Worm (Caenorhabditis elegans) whole organism, late embryonic: Measurements from ENCODE around the gene F59F5.7.

ENCODE experiments used
- ceh-14 ChIP-seq: sonication (generic microtip); optimal IDR thresholded peaks from 2 replicates; lab custom pipeline; 2016; ENCODE audit warnings: missing genotype, missing genetic modification characterization, missing compliant biosample characterization
- ceh-2 ChIP-seq: sonication (generic microtip); optimal IDR thresholded peaks from 2 replicates; lab custom pipeline; 2016; ENCODE audit warnings: missing genotype, missing genetic modification characterization, missing compliant biosample characterization
- hlh-13 ChIP-seq: fragments of 200-800 bp; sonication (Bioruptor generic); optimal IDR thresholded peaks from 2 replicates; lab custom pipeline; 2018; ENCODE audit warnings: mild to moderate bottlenecking, missing genetic modification characterization, missing compliant biosample characterization
- nhr-11 ChIP-seq: fragments of 150-350 bp; optimal IDR thresholded peaks from 2 replicates; lab custom pipeline; 2014; ENCODE audit warnings: missing biosample characterization, missing genetic modification characterization
- tbx-2 ChIP-seq: sonication (generic microtip); optimal IDR thresholded peaks from 2 replicates; lab custom pipeline; 2016; ENCODE audit warnings: missing genetic modification characterization, missing compliant biosample characterization

- TF ChIP-seq ceh-14 (tag; lab: Kevin White, UChicago) (no peak), nhr-11 (no peak), tbx-2 (tag; lab: Kevin White, UChicago) (no peak), ceh-2 (tag; lab: Kevin White, UChicago) (no peak), hlh-13 (GFP tag; lab: Kevin White, UChicago) (no peak)
Measured at ce11 chrX:10576410-10576809, 17.1 kb downstream of the F59F5.7 start.
